Worm (Caenorhabditis elegans): ENCODE data around the gene C55A6.4.

DNA sequence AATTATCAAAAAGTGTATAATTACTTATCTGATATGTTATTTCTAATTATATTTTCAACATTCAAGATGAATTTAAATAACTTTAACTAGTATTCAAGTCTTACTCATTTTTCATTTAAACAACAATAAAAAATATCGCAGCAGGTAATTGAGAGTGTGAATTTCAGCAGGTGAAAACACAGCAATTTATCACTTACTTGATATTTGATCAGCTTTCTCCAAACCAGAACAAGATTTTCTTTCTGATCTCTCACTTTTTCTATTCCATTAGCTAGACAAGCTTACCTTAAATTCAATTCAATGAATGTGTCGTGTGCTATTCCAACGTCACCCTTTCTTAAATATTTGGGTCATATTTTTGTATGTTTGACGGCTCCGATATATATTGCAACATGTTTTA is 32.1 kb downstream of the C55A6.4 start, which contains the start of gene srh-1:
- no peak for TF ChIP-seq dmd-4 (tag; optimal IDR thresholded peaks at IDR 0.05)
- no peak for TF ChIP-seq elt-1 (tag; optimal IDR thresholded peaks at IDR 0.05)
- TF ChIP-seq R02D3.7 (tag; optimal IDR thresholded peaks at IDR 0.05) = no peak
- no peak for TF ChIP-seq lsy-2 (tag; optimal IDR thresholded peaks at IDR 0.05)
- TF ChIP-seq ama-1 (optimal IDR thresholded peaks at IDR 0.05) = no peak

All from whole organism, L2 larva.